Fruit fly (Drosophila melanogaster): ENCODE data around the gene CG42831.

DNA sequence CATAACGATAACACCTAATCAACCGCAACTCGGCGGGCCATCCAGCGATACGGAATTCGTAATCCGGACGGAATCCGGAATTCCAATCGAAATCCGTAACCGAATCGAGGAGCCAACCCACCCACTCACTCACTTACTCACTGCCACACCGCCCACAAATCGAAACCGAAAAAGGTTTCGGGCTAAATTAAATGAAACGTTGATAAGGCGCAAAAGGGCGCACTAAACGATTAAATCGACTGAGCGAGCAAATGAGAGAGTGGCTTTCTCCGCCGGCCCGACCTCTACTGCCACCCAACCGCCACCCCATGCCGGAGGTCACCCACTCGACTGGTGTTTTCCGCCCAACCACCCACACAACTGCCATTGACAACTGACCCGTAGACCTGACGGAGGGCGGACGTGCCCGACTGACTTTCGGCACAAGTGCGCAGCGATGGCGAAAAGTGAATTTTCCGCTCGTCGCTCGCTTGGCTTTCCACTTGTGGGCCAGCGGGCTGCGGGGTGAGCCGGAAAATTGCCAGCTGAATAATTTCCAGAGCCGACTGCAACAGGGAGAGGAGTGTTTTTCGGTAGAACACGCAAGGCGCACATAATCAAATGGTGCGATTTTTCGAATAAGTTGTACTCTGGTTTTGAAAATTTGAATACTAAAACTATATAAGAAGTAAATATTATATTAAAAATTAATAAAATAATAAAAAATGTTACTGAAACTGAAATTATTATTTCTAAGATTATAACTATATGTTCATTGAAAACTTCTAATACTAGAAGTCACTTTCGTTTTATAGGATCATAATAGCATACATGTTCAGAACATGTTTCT, 2.3 kb downstream of the CG42831 start:
- no peak for TF ChIP-seq CG8119 (GFP tag; IDR thresholded peaks at IDR 0.05)
- TF ChIP-seq Blimp-1 (GFP tag; optimal IDR thresholded peaks at IDR 0.05), result no peak
- no peak for TF ChIP-seq CG6163 (GFP tag; IDR thresholded peaks at IDR 0.05)
- TF ChIP-seq Hr4 (GFP tag; optimal IDR thresholded peaks at IDR 0.05), result no peak

Measured in whole organism, prepupa.